Worm (Caenorhabditis elegans): Measurements from ENCODE around the gene dpy-11.
A peak's percentile ranks its signal among the peaks of the same experiment; 100 is the strongest.

Gene dpy-11

ce11 chrV:6504131-6504827 is 10.8 kb downstream of the dpy-11 start, which contains the start of gene moc-2:
Gene moc-2, minus strand, starts transcription at chrV:6504181.
- TF ChIP-seq unc-62 (GFP tag; optimal IDR thresholded peaks at IDR 0.05 in 1 of 2) (peak in 1 of 2 experiments; percentile 76), unc-62 (tag; optimal IDR thresholded peaks at IDR 0.05) (no peak), lin-15B (tag; optimal IDR thresholded peaks at IDR 0.05) (no peak), F26F4.8 (GFP tag; conservative IDR thresholded peaks at IDR 0.05) (no peak)

ce11 chrV:6503158-6503557 is 11.9 kb downstream of the dpy-11 start:
- no peak for TF ChIP-seq dpl-1 (GFP tag; optimal IDR thresholded peaks at IDR 0.05)
- peak; percentile 34; the same call in 1 of the 2 replicates for TF ChIP-seq dmd-6 (GFP tag; IDR thresholded peaks at IDR 0.05)
- TF ChIP-seq nhr-28 (tag; optimal IDR thresholded peaks at IDR 0.05) = peak; percentile 23
- 0 out of 2 replicates have a peak, but pooled peaks have one; percentile 53 for TF ChIP-seq ceh-20 (GFP tag; IDR thresholded peaks at IDR 0.05)
- no peak for TF ChIP-seq mes-2 (tag; optimal IDR thresholded peaks at IDR 0.05; ENCODE audit: poor library complexity, severe bottlenecking)
- no peak for TF ChIP-seq nhr-25 (tag; optimal IDR thresholded peaks at IDR 0.05; ENCODE audit: borderline replicate concordance, insufficient read depth)
- TF ChIP-seq hlh-30 (tag; optimal IDR thresholded peaks at IDR 0.05; ENCODE audit: insufficient read depth) = peak; percentile 35
- TF ChIP-seq hlh-11 (tag; optimal IDR thresholded peaks at IDR 0.05) = peak; percentile 30
- no peak for TF ChIP-seq ceh-28 (tag; optimal IDR thresholded peaks at IDR 0.05)
- peak; percentile 9 for TF ChIP-seq nhr-77 (tag; optimal IDR thresholded peaks at IDR 0.05)
- no peak for TF ChIP-seq unc-62 (GFP tag; optimal IDR thresholded peaks at IDR 0.05 in 1 of 2)
- no peak for TF ChIP-seq unc-62 (tag; optimal IDR thresholded peaks at IDR 0.05)
- no peak for TF ChIP-seq daf-16 (GFP tag; optimal IDR thresholded peaks at IDR 0.05)
- peak; percentile 37 for TF ChIP-seq daf-16 (tag; optimal IDR thresholded peaks at IDR 0.05)
- no peak for TF ChIP-seq ceh-62 (tag; optimal IDR thresholded peaks at IDR 0.05)
- no peak for TF ChIP-seq nhr-102 (tag; optimal IDR thresholded peaks at IDR 0.05)
- TF ChIP-seq unc-39 (tag; optimal IDR thresholded peaks at IDR 0.05) = no peak
- no peak for TF ChIP-seq tra-1 (GFP tag; IDR thresholded peaks at IDR 0.05)
- TF ChIP-seq ama-1 (optimal IDR thresholded peaks at IDR 0.05) = no peak

- TF ChIP-seq skn-1 (tag; optimal IDR thresholded peaks at IDR 0.05) (no peak), nhr-28 (tag; optimal IDR thresholded peaks at IDR 0.05) (peak; percentile 97), sdz-12 (GFP tag; optimal IDR thresholded peaks at IDR 0.05) (no peak), pqm-1 (tag; optimal IDR thresholded peaks at IDR 0.05) (peak; percentile 37), ceh-20 (GFP tag; IDR thresholded peaks at IDR 0.05) (no peak), ceh-32 (tag; optimal IDR thresholded peaks at IDR 0.05; ENCODE audit: poor library complexity) (no peak), lin-15B (tag; optimal IDR thresholded peaks at IDR 0.05) (no peak), nhr-111 (GFP tag; optimal IDR thresholded peaks at IDR 0.05) (no peak), nhr-77 (tag; optimal IDR thresholded peaks at IDR 0.05) (peak; percentile 96), nhr-76 (tag; optimal IDR thresholded peaks at IDR 0.05) (no peak), ZK337.2 (GFP tag; IDR thresholded peaks at IDR 0.05) (no peak), zip-11 (GFP tag; IDR thresholded peaks at IDR 0.05) (no peak), madf-5 (GFP tag; IDR thresholded peaks at IDR 0.05) (no peak), set-16 (GFP tag; IDR thresholded peaks at IDR 0.05) (no peak), arid-1 (GFP tag; conservative IDR thresholded peaks at IDR 0.05) (no peak), egl-27 (tag; optimal IDR thresholded peaks at IDR 0.05) (no peak), unc-130 (GFP tag; optimal IDR thresholded peaks at IDR 0.05) (no peak), daf-16 (GFP tag; optimal IDR thresholded peaks at IDR 0.05) (no peak), daf-16 (tag; optimal IDR thresholded peaks at IDR 0.05) (peak; percentile 71)
Observed at ce11 chrV:6498903-6499302, 16.1 kb downstream of the dpy-11 start, which contains the start of gene W01A11.1. Gene W01A11.1, plus strand, starts transcription at chrV:6499224.

ce11 chrV:6498441-6498840 is 16.6 kb downstream of the dpy-11 start:
- TF ChIP-seq madf-9 (GFP tag; conservative IDR thresholded peaks at IDR 0.05) (no peak), aha-1 (tag) (peak; percentile 92), nhr-28 (tag; optimal IDR thresholded peaks at IDR 0.05) (peak; percentile 74), hlh-30 (tag; optimal IDR thresholded peaks at IDR 0.05; ENCODE audit: insufficient read depth) (peak; percentile 6), fkh-10 (GFP tag; optimal IDR thresholded peaks at IDR 0.05) (peak; percentile 13), daf-16 (GFP tag; optimal IDR thresholded peaks at IDR 0.05) (no peak), daf-16 (tag; optimal IDR thresholded peaks at IDR 0.05) (peak; percentile 55)

Data from whole organism, L4 larva.